Worm (Caenorhabditis elegans): ENCODE measurements around the gene C55A1.1.

The C55A1.1 gene

DNA sequence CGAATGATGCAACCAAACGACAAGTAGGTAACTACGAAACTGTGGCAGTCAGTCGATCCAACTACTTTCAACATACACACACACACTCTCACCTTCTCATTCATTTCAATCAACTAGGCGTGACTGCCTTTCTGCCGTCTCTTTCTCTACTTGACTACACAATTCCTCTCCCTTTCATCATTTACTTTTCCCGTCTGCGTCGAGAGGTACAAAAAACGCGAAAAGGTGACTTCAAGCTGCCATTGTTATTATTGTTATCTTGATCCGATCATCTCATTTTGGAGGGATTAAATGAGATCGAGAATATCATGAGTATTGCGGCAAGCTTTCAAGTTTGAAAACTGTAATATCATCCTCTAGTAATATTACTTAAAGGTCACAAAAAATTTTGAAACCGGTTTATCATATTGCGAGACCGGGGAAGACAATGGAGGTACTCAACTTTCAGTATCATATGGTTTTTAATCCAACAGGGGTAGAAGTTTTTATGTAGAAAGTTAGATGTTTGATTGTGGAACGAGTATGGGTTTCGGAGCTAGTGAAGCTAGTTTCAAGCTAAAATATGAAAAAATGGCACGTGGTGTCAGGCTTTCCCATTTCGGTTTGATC lies 42.5 kb downstream of the C55A1.1 start (continued):
- peak; percentile 50 for TF ChIP-seq nhr-77 (tag; optimal IDR thresholded peaks at IDR 0.05)
- TF ChIP-seq dpl-1 (GFP tag; optimal IDR thresholded peaks at IDR 0.05): peak; percentile 2 to 23 (median 5)
- no peak for TF ChIP-seq lin-39 (tag; optimal IDR thresholded peaks at IDR 0.05)
- peak; percentile 7 to 58 for TF ChIP-seq lin-35 (GFP tag; optimal IDR thresholded peaks at IDR 0.05)
- no peak for TF ChIP-seq nhr-28 (tag; optimal IDR thresholded peaks at IDR 0.05)
- TF ChIP-seq sup-37 (GFP tag; optimal IDR thresholded peaks at IDR 0.05): no peak
- TF ChIP-seq C16A3.4 (tag; optimal IDR thresholded peaks at IDR 0.05): peak; percentile 47
- no peak for TF ChIP-seq sptf-1 (tag; optimal IDR thresholded peaks at IDR 0.05)
- no peak for TF ChIP-seq fkh-4 (tag; optimal IDR thresholded peaks at IDR 0.05; ENCODE audit: borderline replicate concordance)
- TF ChIP-seq pax-3 (tag; optimal IDR thresholded peaks at IDR 0.05): no peak
- no peak for TF ChIP-seq ceh-8 (GFP tag; optimal IDR thresholded peaks at IDR 0.05)
- no peak for TF ChIP-seq alr-1 (tag; optimal IDR thresholded peaks at IDR 0.05; ENCODE audit: borderline replicate concordance)
- peak in 1 of 3 experiments; percentile 24 for TF ChIP-seq ceh-82 (tag; optimal IDR thresholded peaks at IDR 0.05)
- TF ChIP-seq isw-1 (GFP tag; IDR thresholded peaks at IDR 0.05): no peak
- TF ChIP-seq lin-13 (GFP tag; optimal IDR thresholded peaks at IDR 0.05): no peak
- TF ChIP-seq mef-2 (tag; optimal IDR thresholded peaks at IDR 0.05): no peak
- TF ChIP-seq unc-86 (tag; optimal IDR thresholded peaks at IDR 0.05): no peak
- no peak for TF ChIP-seq nhr-11 (tag; optimal IDR thresholded peaks at IDR 0.05)
- TF ChIP-seq egl-13 (tag; optimal IDR thresholded peaks at IDR 0.05): no peak
- peak in 3 of 6 experiments; percentile 41 to 63 (median 59) for TF ChIP-seq elt-3 (tag; optimal IDR thresholded peaks at IDR 0.05)
- no peak for TF ChIP-seq C34B4.2 (tag; optimal IDR thresholded peaks at IDR 0.05)
- TF ChIP-seq mdl-1 (tag; optimal IDR thresholded peaks at IDR 0.05): peak in 1 of 2 experiments; percentile 62
- TF ChIP-seq ama-1 (optimal IDR thresholded peaks at IDR 0.05): no peak
- TF ChIP-seq mep-1 (tag; optimal IDR thresholded peaks at IDR 0.05): peak; percentile 59
- TF ChIP-seq unc-130 (tag; optimal IDR thresholded peaks at IDR 0.05): no peak
- TF ChIP-seq unc-62 (GFP tag; optimal IDR thresholded peaks at IDR 0.05): no peak
- no peak for TF ChIP-seq nhr-12 (tag; optimal IDR thresholded peaks at IDR 0.05)
- no peak for TF ChIP-seq ets-5 (GFP tag; IDR thresholded peaks at IDR 0.05)
- peak; percentile 89 for TF ChIP-seq nhr-85 (tag)
- TF ChIP-seq jun-1 (tag; optimal IDR thresholded peaks at IDR 0.05): no peak
- no peak for TF ChIP-seq C04F5.9 (tag; optimal IDR thresholded peaks at IDR 0.05)
- TF ChIP-seq fkh-10 (GFP tag; optimal IDR thresholded peaks at IDR 0.05): no peak
- no peak for TF ChIP-seq ztf-4 (tag; optimal IDR thresholded peaks at IDR 0.05)
- no peak for TF ChIP-seq lir-3 (tag; optimal IDR thresholded peaks at IDR 0.05; ENCODE audit: poor library complexity)
- TF ChIP-seq ceh-88 (GFP tag; IDR thresholded peaks at IDR 0.05): no peak
- TF ChIP-seq zip-4 (GFP tag; optimal IDR thresholded peaks at IDR 0.05): no peak
- no peak for TF ChIP-seq nhr-84 (tag; optimal IDR thresholded peaks at IDR 0.05)
- TF ChIP-seq pag-3 (tag; optimal IDR thresholded peaks at IDR 0.05; ENCODE audit: borderline replicate concordance, insufficient read depth): peak; percentile 76
- TF ChIP-seq xbp-1 (tag; optimal IDR thresholded peaks at IDR 0.05): no peak
- TF ChIP-seq nhr-90 (tag; optimal IDR thresholded peaks at IDR 0.05; ENCODE audit: poor library complexity): no peak
- TF ChIP-seq lsy-2 (tag; optimal IDR thresholded peaks at IDR 0.05): peak; percentile 55 to 71
- no peak for TF ChIP-seq lin-15B (tag; optimal IDR thresholded peaks at IDR 0.05)
- no peak for TF ChIP-seq irx-1 (tag; optimal IDR thresholded peaks at IDR 0.05)
- no peak for TF ChIP-seq tlp-1 (tag; optimal IDR thresholded peaks at IDR 0.05)
- TF ChIP-seq unc-30 (tag; optimal IDR thresholded peaks at IDR 0.05): no peak
- TF ChIP-seq efl-1 (optimal IDR thresholded peaks at IDR 0.05): peak; percentile 29 to 37
- peak; percentile 11 to 84 for TF ChIP-seq efl-1 (GFP tag; optimal IDR thresholded peaks at IDR 0.05 in 1 of 2)
- no peak for TF ChIP-seq nhr-19 (GFP tag; conservative IDR thresholded peaks at IDR 0.05)
- TF ChIP-seq hpl-2 (GFP tag; optimal IDR thresholded peaks at IDR 0.05): no peak
- peak; percentile 15 for TF ChIP-seq elt-2 (tag; optimal IDR thresholded peaks at IDR 0.05)
- TF ChIP-seq tbx-2 (tag; optimal IDR thresholded peaks at IDR 0.05): peak; percentile 20
- TF ChIP-seq snu-23 (GFP tag; optimal IDR thresholded peaks at IDR 0.05): peak; percentile 62
- no peak for TF ChIP-seq fos-1 (tag; optimal IDR thresholded peaks at IDR 0.05)
